Worm (Caenorhabditis elegans) whole organism, late embryonic: ENCODE data around the gene nhr-27.

ENCODE experiments used
- Y22D7AL.16 ChIP-seq: sonication (generic microtip); optimal IDR thresholded peaks from 2 replicates; lab custom pipeline; 2016; ENCODE audit warnings: missing genetic modification characterization, missing compliant biosample characterization
- ama-1 ChIP-seq: fragments of 150-350 bp; optimal IDR thresholded peaks from 2 replicates; lab custom pipeline; 2014
- ceh-19 ChIP-seq: fragments of 200-800 bp; sonication (Bioruptor generic); optimal IDR thresholded peaks from 2 replicates; lab custom pipeline; 2018; ENCODE audit warnings: mild to moderate bottlenecking, missing genetic modification characterization, missing compliant biosample characterization
- ceh-9 ChIP-seq: sonication (generic microtip); optimal IDR thresholded peaks from 2 replicates; lab custom pipeline; 2016; ENCODE audit warnings: mild to moderate bottlenecking, missing genetic modification characterization, inconsistent platforms, missing compliant biosample characterization
- che-1 ChIP-seq: sonication (generic microtip); optimal IDR thresholded peaks from 2 replicates; lab custom pipeline; 2016; ENCODE audit warnings: mild to moderate bottlenecking, missing genetic modification characterization, missing compliant biosample characterization
- dve-1 ChIP-seq: sonication (generic microtip); optimal IDR thresholded peaks from 2 replicates; lab custom pipeline; 2017; ENCODE audit warnings: antibody characterized with exemption, mild to moderate bottlenecking, missing genetic modification characterization, missing compliant biosample characterization
- fkh-10 ChIP-seq: fragments of 150-350 bp; optimal IDR thresholded peaks from 2 replicates; lab custom pipeline; 2014; ENCODE audit warnings: missing biosample characterization, missing genetic modification reagents, missing genetic modification characterization
- hlh-15 ChIP-seq: sonication (generic microtip); optimal IDR thresholded peaks from 2 replicates; lab custom pipeline; 2016; ENCODE audit warnings: missing genetic modification characterization, missing compliant biosample characterization
- hlh-30 ChIP-seq: sonication (generic microtip); optimal IDR thresholded peaks from 2 replicates; lab custom pipeline; 2017; ENCODE audit warnings: antibody characterized with exemption, missing genetic modification characterization, missing compliant biosample characterization; ENCODE audit not compliant: insufficient read depth
- nhr-11 ChIP-seq: fragments of 150-350 bp; optimal IDR thresholded peaks from 2 replicates; lab custom pipeline; 2014; ENCODE audit warnings: missing biosample characterization, missing genetic modification characterization
- nhr-232 ChIP-seq: sonication (generic microtip); optimal IDR thresholded peaks from 2 replicates; lab custom pipeline; 2016; ENCODE audit warnings: missing genetic modification characterization, missing compliant biosample characterization
- pag-3 ChIP-seq: sonication (generic microtip); optimal IDR thresholded peaks from 2 replicates; lab custom pipeline; 2016; ENCODE audit warnings: missing compliant biosample characterization, missing genetic modification characterization, borderline replicate concordance
- rnt-1 ChIP-seq: sonication (generic microtip); optimal IDR thresholded peaks from 2 replicates; lab custom pipeline; 2016; ENCODE audit warnings: missing genetic modification characterization, missing compliant biosample characterization
- unc-55 ChIP-seq: sonication (generic microtip); optimal IDR thresholded peaks from 2 replicates; lab custom pipeline; 2017; ENCODE audit warnings: missing biosample characterization, missing genetic modification reagents, missing genetic modification characterization

ce11 chrX:12721429-12721828, 86.7 kb downstream of the nhr-27 start:
- TF ChIP-seq ceh-9 (tag; lab: Kevin White, UChicago) (no peak), hlh-30 (tag; lab: Kevin White, UChicago) (no peak), che-1 (tag; lab: Kevin White, UChicago) (no peak), nhr-232 (no peak), fkh-10 (GFP tag; lab: Kevin White, UChicago) (no peak), Y22D7AL.16 (tag; lab: Kevin White, UChicago) (no peak), ama-1 (lab: Kevin White, UChicago) (no peak), ceh-19 (GFP tag; lab: Kevin White, UChicago) (no peak), hlh-15 (no peak), pag-3 (tag; lab: Kevin White, UChicago) (no peak), nhr-11 (tag; lab: Kevin White, UChicago) (no peak), unc-55 (GFP tag; lab: Kevin White, UChicago) (no peak), dve-1 (tag; lab: Kevin White, UChicago) (no peak), rnt-1 (tag; lab: Kevin White, UChicago) (no peak)
